Fruit fly (Drosophila melanogaster): Measurements from ENCODE around the gene Sec16.

Gene Sec16

DNA sequence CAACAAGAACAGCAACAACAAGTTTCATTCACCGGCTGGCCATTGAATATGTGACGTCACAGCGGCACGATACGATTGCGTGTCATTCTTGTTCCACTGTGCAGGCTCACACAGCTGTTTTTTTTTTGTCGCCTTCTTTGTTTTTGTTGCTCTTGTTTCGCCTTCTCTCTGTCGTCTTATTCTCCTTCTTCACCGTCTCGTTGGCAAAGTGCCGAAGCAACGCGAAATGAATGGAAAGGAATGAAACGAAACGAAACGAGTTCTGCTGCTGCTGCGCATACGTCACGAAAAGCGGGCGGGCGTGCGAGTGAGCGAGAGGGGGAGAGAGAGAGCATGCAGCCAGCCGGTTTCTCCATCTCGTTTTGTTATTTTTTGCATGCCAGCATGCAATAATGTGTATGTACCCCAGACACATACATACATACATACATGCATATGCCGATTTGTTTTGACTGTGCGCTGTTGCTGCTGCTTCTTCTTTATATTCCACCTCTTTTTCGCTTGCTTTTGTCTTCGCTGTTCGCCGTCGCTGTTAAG lies 21.1 kb upstream of the Sec16 start (continued):
- no peak for TF ChIP-seq CG15601 (tag; optimal IDR thresholded peaks at IDR 0.05)
- TF ChIP-seq corto (GFP tag; optimal IDR thresholded peaks at IDR 0.05), result peak; percentile 52
- no peak for TF ChIP-seq CG10321 (GFP tag; IDR thresholded peaks at IDR 0.05)
- TF ChIP-seq Awh (GFP tag; IDR thresholded peaks at IDR 0.05), result no peak
- TF ChIP-seq gro (GFP tag; optimal IDR thresholded peaks at IDR 0.05), result no peak
- no peak for TF ChIP-seq twi (tag; optimal IDR thresholded peaks at IDR 0.05)
- TF ChIP-seq CG18599 (GFP tag; optimal IDR thresholded peaks at IDR 0.05), result peak; percentile 8
- no peak for TF ChIP-seq NFAT (GFP tag; IDR thresholded peaks at IDR 0.05)
- peak; percentile 25 for TF ChIP-seq CG10543 (GFP tag; optimal IDR thresholded peaks at IDR 0.05)
- TF ChIP-seq CG3838 (GFP tag; optimal IDR thresholded peaks at IDR 0.05), result no peak
- no peak for TF ChIP-seq hkb (optimal IDR thresholded peaks at IDR 0.05)
- TF ChIP-seq hkb (GFP tag; IDR thresholded peaks at IDR 0.05), result no peak
- no peak for TF ChIP-seq CG8359 (GFP tag; optimal IDR thresholded peaks at IDR 0.05; ENCODE audit: borderline replicate concordance)

DNA sequence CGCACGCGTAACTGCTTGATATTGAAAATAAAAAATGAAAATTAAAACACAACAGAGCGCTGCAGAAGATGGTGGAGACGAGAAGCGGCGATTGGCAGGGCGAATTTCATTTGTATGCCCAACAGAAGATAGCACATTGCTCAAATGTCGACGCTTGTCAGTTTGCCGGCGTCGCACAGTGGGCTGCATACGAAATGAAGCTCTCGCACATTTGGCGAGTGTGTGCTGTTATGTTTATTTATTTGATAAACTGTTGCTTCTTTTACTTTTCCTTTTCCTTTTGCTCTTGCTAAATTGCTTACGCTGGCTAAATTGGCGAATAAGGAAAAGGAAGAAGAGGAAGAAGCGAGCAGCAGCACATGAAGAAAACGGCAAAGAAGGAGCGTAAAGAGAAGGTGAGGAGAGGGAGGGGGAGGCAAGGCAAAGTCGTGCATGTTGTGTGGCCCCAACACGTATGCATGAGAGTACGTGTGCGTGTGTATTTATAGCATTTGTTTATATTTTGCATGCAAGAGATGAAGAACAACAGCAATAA lies 20.5 kb upstream of the Sec16 start:
- 0 out of 2 replicates have a peak, but pooled peaks have one; percentile 28 for TF ChIP-seq CG14441 (GFP tag; IDR thresholded peaks at IDR 0.05)
- TF ChIP-seq vvl (GFP tag; IDR thresholded peaks at IDR 0.05), result peak; percentile 66
- TF ChIP-seq twi (tag; optimal IDR thresholded peaks at IDR 0.05), result no peak
- peak; percentile 28 for TF ChIP-seq sens (GFP tag)
- peak; percentile 76 for TF ChIP-seq Med (GFP tag)
- peak; percentile 21 for TF ChIP-seq CG1603 (tag; optimal IDR thresholded peaks at IDR 0.05)
- no peak for TF ChIP-seq bab2 (GFP tag; optimal IDR thresholded peaks at IDR 0.05)
- TF ChIP-seq prd (optimal IDR thresholded peaks at IDR 0.05), result no peak
- TF ChIP-seq prd (GFP tag; IDR thresholded peaks at IDR 0.05), result peak; percentile 28; the same call in 1 of the 3 replicates
- 0 out of 2 replicates have a peak, but pooled peaks have one; percentile 6 for TF ChIP-seq CG32532 (GFP tag; IDR thresholded peaks at IDR 0.05)
- TF ChIP-seq Bgb (GFP tag; IDR thresholded peaks at IDR 0.05; ENCODE audit: partially characterized antibody), result no peak
- no peak for TF ChIP-seq CG2129 (GFP tag; IDR thresholded peaks at IDR 0.05; ENCODE audit: partially characterized antibody)
- peak; percentile 84 for TF ChIP-seq Ets65A (GFP tag)
- peak; percentile 18; the same call in 1 of the 2 replicates for TF ChIP-seq lmd (GFP tag; IDR thresholded peaks at IDR 0.05)
- TF ChIP-seq NFAT (GFP tag; IDR thresholded peaks at IDR 0.05), result no peak
- TF ChIP-seq Chrac-16 (GFP tag; optimal IDR thresholded peaks at IDR 0.05), result no peak
- peak; percentile 19 for TF ChIP-seq Oli (tag; optimal IDR thresholded peaks at IDR 0.05)
- TF ChIP-seq phol (tag; optimal IDR thresholded peaks at IDR 0.05), result peak; percentile 9
- peak; percentile 55 for TF ChIP-seq CG4707 (GFP tag; optimal IDR thresholded peaks at IDR 0.05)

DNA sequence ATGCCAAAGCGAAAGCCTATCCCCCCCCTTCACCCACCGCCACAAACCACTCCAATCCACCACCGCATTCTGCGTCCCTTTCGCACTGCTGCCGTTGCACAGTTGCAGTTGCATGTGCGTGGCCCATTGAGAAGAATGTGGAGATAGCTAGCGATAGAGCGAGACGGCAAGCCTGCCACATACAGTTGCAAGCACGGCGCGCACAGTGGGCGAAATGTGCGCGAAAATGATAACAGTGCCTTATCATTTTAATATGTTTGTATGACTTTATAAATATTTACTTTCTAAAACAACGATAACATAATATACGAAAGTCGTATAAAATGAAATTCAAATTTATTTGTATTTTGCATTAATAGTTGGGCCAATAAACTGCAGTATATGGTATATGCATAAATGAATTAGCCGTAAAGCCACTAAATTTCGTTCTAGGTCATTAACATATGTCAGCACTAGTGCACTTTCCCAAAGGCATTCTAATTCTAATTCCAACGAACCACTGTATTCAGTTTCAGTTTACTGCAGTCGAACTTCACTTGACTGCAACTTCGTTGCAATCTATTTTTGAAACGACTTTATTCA lies 19.9 kb upstream of the Sec16 start:
- peak; percentile 47; the same call in 1 of the 2 replicates for TF ChIP-seq ranshi (GFP tag; IDR thresholded peaks at IDR 0.05)
- no peak; the same call in 1 of the 2 replicates for TF ChIP-seq HLH3B (GFP tag; IDR thresholded peaks at IDR 0.05)
- TF ChIP-seq CG9609 (GFP tag; optimal IDR thresholded peaks at IDR 0.05), result no peak
- TF ChIP-seq lab (GFP tag; optimal IDR thresholded peaks at IDR 0.05), result no peak
- peak; percentile 0 for TF ChIP-seq CG13624 (GFP tag; optimal IDR thresholded peaks at IDR 0.05)
- TF ChIP-seq mirr (GFP tag; optimal IDR thresholded peaks at IDR 0.05), result no peak
- TF ChIP-seq Dbx (GFP tag; IDR thresholded peaks at IDR 0.05), result no peak
- no peak for TF ChIP-seq CG10147 (GFP tag; optimal IDR thresholded peaks at IDR 0.05)
- TF ChIP-seq org-1 (GFP tag; optimal IDR thresholded peaks at IDR 0.05), result peak; percentile 46
- TF ChIP-seq Oli (tag; optimal IDR thresholded peaks at IDR 0.05), result peak; percentile 78
- TF ChIP-seq CG6683 (GFP tag; optimal IDR thresholded peaks at IDR 0.05), result no peak
- peak; percentile 86 for TF ChIP-seq gem (tag; optimal IDR thresholded peaks at IDR 0.05)
- TF ChIP-seq CG8089 (GFP tag; optimal IDR thresholded peaks at IDR 0.05), result peak; percentile 5
- peak; percentile 66 for TF ChIP-seq Xbp1 (GFP tag; optimal IDR thresholded peaks at IDR 0.05)
- TF ChIP-seq tin (GFP tag; optimal IDR thresholded peaks at IDR 0.05), result peak; percentile 67
- TF ChIP-seq Oaz (GFP tag; IDR thresholded peaks at IDR 0.05), result no peak
- TF ChIP-seq CG15073 (GFP tag; optimal IDR thresholded peaks at IDR 0.05), result no peak
- TF ChIP-seq pan (optimal IDR thresholded peaks at IDR 0.05), result no peak
- peak in 1 of 2 experiments; percentile 48 for TF ChIP-seq pan (GFP tag; optimal IDR thresholded peaks at IDR 0.05 in 1 of 2, IDR thresholded peaks at IDR 0.05 in 1 of 2)
- peak; percentile 44; the same call in 1 of the 2 replicates for TF ChIP-seq peb (GFP tag; IDR thresholded peaks at IDR 0.05)
